Fruit fly (Drosophila melanogaster): ENCODE data around the gene obst-I.
A peak's percentile ranks its signal among the peaks of the same experiment; 100 is the strongest.

obst-I gene

dm6 chr3L:2237034-2237433 lies 30.6 kb upstream of the obst-I start, which contains the start of gene CG9018 (continued):
- TF ChIP-seq p53 (GFP tag; optimal IDR thresholded peaks at IDR 0.05) (peak; percentile 32), CG4328 (GFP tag; optimal IDR thresholded peaks at IDR 0.05) (no peak), E2f2 (GFP tag; IDR thresholded peaks at IDR 0.05) (peak; percentile 99), CG33213 (GFP tag; optimal IDR thresholded peaks at IDR 0.05) (peak; percentile 64), CG15479 (GFP tag; optimal IDR thresholded peaks at IDR 0.05) (no peak), hkb (optimal IDR thresholded peaks at IDR 0.05) (peak; percentile 95), hkb (GFP tag; IDR thresholded peaks at IDR 0.05) (no peak), Lhr (GFP tag; optimal IDR thresholded peaks at IDR 0.05) (peak; percentile 79), CG11456 (GFP tag; IDR thresholded peaks at IDR 0.05) (peak; percentile 30; the same call in 1 of the 3 replicates), ssp (GFP tag; IDR thresholded peaks at IDR 0.05) (no peak), D (optimal IDR thresholded peaks at IDR 0.05) (no peak), D (GFP tag; optimal IDR thresholded peaks at IDR 0.05) (no peak), CTCF (GFP tag; optimal IDR thresholded peaks at IDR 0.05) (peak; percentile 96), HmgD (GFP tag; optimal IDR thresholded peaks at IDR 0.05) (peak; percentile 42), CG7987 (GFP tag; optimal IDR thresholded peaks at IDR 0.05) (no peak), CG2875 (GFP tag; optimal IDR thresholded peaks at IDR 0.05) (no peak), zen (tag; optimal IDR thresholded peaks at IDR 0.05) (peak; percentile 20), CG2116 (GFP tag; optimal IDR thresholded peaks at IDR 0.05) (peak; percentile 68), gfzf (GFP tag; optimal IDR thresholded peaks at IDR 0.05) (peak; percentile 95), row (GFP tag; IDR thresholded peaks at IDR 0.05) (0 out of 3 replicates have a peak, but pooled peaks have one; percentile 5), Hmr (GFP tag; optimal IDR thresholded peaks at IDR 0.05) (peak; percentile 33), Opbp (GFP tag; IDR thresholded peaks at IDR 0.05; ENCODE audit: partially characterized antibody) (peak; percentile 39; the same call in 1 of the 3 replicates), sens (GFP tag) (peak; percentile 77), CG4707 (GFP tag; optimal IDR thresholded peaks at IDR 0.05) (no peak), Asciz (GFP tag; optimal IDR thresholded peaks at IDR 0.05) (no peak), stwl (tag; optimal IDR thresholded peaks at IDR 0.05) (peak; percentile 61), Sin3A (optimal IDR thresholded peaks at IDR 0.05) (peak; percentile 97)

- TF ChIP-seq crol (GFP tag; IDR thresholded peaks at IDR 0.05) (0 out of 2 replicates have a peak, but pooled peaks have one; percentile 14), CG18476 (GFP tag; optimal IDR thresholded peaks at IDR 0.05) (no peak), CG11085 (GFP tag; IDR thresholded peaks at IDR 0.05) (no peak), Ets65A (GFP tag) (peak; percentile 28), CG6175 (GFP tag; IDR thresholded peaks at IDR 0.05) (no peak), bab2 (GFP tag; optimal IDR thresholded peaks at IDR 0.05) (no peak), cwo (GFP tag; optimal IDR thresholded peaks at IDR 0.05) (peak; percentile 9), CG13287 (GFP tag; IDR thresholded peaks at IDR 0.05; ENCODE audit: partially characterized antibody) (no peak), TFAM (GFP tag; optimal IDR thresholded peaks at IDR 0.05) (no peak), fd64A (GFP tag; optimal IDR thresholded peaks at IDR 0.05) (no peak), lmd (GFP tag; IDR thresholded peaks at IDR 0.05) (no peak), CG15514 (GFP tag; optimal IDR thresholded peaks at IDR 0.05) (no peak), CG32767 (GFP tag; IDR thresholded peaks at IDR 0.05) (no peak), nmo (GFP tag; optimal IDR thresholded peaks at IDR 0.05) (no peak), prd (optimal IDR thresholded peaks at IDR 0.05) (no peak), prd (GFP tag; IDR thresholded peaks at IDR 0.05) (no peak), Taf1 (GFP tag; IDR thresholded peaks at IDR 0.05) (no peak), ara (GFP tag; IDR thresholded peaks at IDR 0.05) (no peak), sug (tag; optimal IDR thresholded peaks at IDR 0.05) (peak; percentile 47), CG1602 (GFP tag; optimal IDR thresholded peaks at IDR 0.05) (no peak), NC2α (GFP tag; optimal IDR thresholded peaks at IDR 0.05) (no peak), CG11093 (GFP tag; IDR thresholded peaks at IDR 0.05) (no peak), cg (GFP tag; optimal IDR thresholded peaks at IDR 0.05) (no peak), sd (tag; optimal IDR thresholded peaks at IDR 0.05) (peak; percentile 14), CG7745 (tag; optimal IDR thresholded peaks at IDR 0.05) (peak; percentile 88), disco-r (GFP tag; optimal IDR thresholded peaks at IDR 0.05) (no peak)
Measured at dm6 chr3L:2237543-2238233, 30.0 kb upstream of the obst-I start, which contains the start of gene ACXD. ACXD (plus strand) TSS chr3L:2237608.

Measured in whole organism, embryonic.